Fruit fly (Drosophila melanogaster) whole organism: Measurements from ENCODE around the gene Arr2.

Source experiments
- CG8478 ChIP-seq: fragments of >200 bp; optimal IDR thresholded peaks from 2 replicates; lab custom pipeline; 2018; ENCODE audit warnings: inconsistent platforms
- Dll ChIP-seq: fragments of >200 bp; optimal IDR thresholded peaks from 2 replicates; lab custom pipeline; 2017
- EcR ChIP-seq, 2 experiments: fragments of >200 bp; optimal IDR thresholded peaks; 2 replicates each; lab custom pipeline; 2017; ENCODE audit warnings: missing biosample characterization in 2 of 2, missing genetic modification characterization in 2 of 2, missing genetic modification reagents in 2 of 2
- pan ChIP-seq: fragments of >200 bp; optimal IDR thresholded peaks from 2 replicates; lab custom pipeline; 2017
- psq ChIP-seq: fragments of >200 bp; optimal IDR thresholded peaks from 2 replicates; lab custom pipeline; 2017
- usp ChIP-seq: fragments of >200 bp; optimal IDR thresholded peaks from 2 replicates; lab custom pipeline; 2017; ENCODE audit warnings: missing biosample characterization, missing genetic modification characterization, mixed read lengths

Gene Arr2

dm6 chr3L:8648836-8649235 lies at the start of gene Arr2:
Arr2 (minus strand) TSS chr3L:8648936.
- TF ChIP-seq pan (no peak), usp (GFP tag; lab: Kevin White, UChicago) (no peak), Dll (lab: Kevin White, UChicago) (no peak), EcR (GFP tag; optimal IDR thresholded peaks at IDR 0.05; lab: Kevin White, UChicago) (no peak), CG8478 (lab: Kevin White, UChicago) (no peak), psq (no peak)

- TF ChIP-seq Dll (lab: Kevin White, UChicago) (no peak), usp (GFP tag; lab: Kevin White, UChicago) (no peak), pan (no peak), CG8478 (lab: Kevin White, UChicago) (no peak), psq (no peak), EcR (GFP tag; optimal IDR thresholded peaks at IDR 0.05; lab: Kevin White, UChicago) (no peak)
Observed at dm6 chr3L:8697862-8698261, 49.1 kb upstream of the Arr2 start.

- TF ChIP-seq EcR (GFP tag; optimal IDR thresholded peaks at IDR 0.05; lab: Kevin White, UChicago): peak; percentile 1 to 30
- TF ChIP-seq Dll (lab: Kevin White, UChicago): no peak
Observed at dm6 chr3L:8696487-8696954, 47.8 kb upstream of the Arr2 start.

- TF ChIP-seq pan (no peak), EcR (GFP tag; optimal IDR thresholded peaks at IDR 0.05; lab: Kevin White, UChicago) (no peak), CG8478 (lab: Kevin White, UChicago) (no peak), psq (no peak), Dll (lab: Kevin White, UChicago) (no peak)
Observed at dm6 chr3L:8695959-8696358, 47.2 kb upstream of the Arr2 start.

dm6 chr3L:8693558-8694502 lies 45.1 kb upstream of the Arr2 start:
- TF ChIP-seq psq (no peak), EcR (GFP tag; optimal IDR thresholded peaks at IDR 0.05; lab: Kevin White, UChicago) (no peak)

- TF ChIP-seq usp (GFP tag; lab: Kevin White, UChicago): no peak
- TF ChIP-seq Dll (lab: Kevin White, UChicago): no peak
- no peak for TF ChIP-seq pan
- TF ChIP-seq EcR (GFP tag; optimal IDR thresholded peaks at IDR 0.05; lab: Kevin White, UChicago): no peak
- no peak for TF ChIP-seq psq
- TF ChIP-seq CG8478 (lab: Kevin White, UChicago): no peak
Observed at dm6 chr3L:8691891-8692874, 43.4 kb upstream of the Arr2 start.

dm6 chr3L:8690630-8691029 lies 41.9 kb upstream of the Arr2 start:
- TF ChIP-seq usp (GFP tag; lab: Kevin White, UChicago) (no peak), Dll (lab: Kevin White, UChicago) (no peak), EcR (GFP tag; optimal IDR thresholded peaks at IDR 0.05; lab: Kevin White, UChicago) (no peak), CG8478 (lab: Kevin White, UChicago) (no peak), psq (no peak), pan (no peak)

dm6 chr3L:8689675-8690074 lies 40.9 kb upstream of the Arr2 start:
- TF ChIP-seq CG8478 (lab: Kevin White, UChicago) (no peak), EcR (GFP tag; optimal IDR thresholded peaks at IDR 0.05; lab: Kevin White, UChicago) (no peak), Dll (lab: Kevin White, UChicago) (no peak), usp (GFP tag; lab: Kevin White, UChicago) (no peak), psq (no peak), pan (no peak)

- TF ChIP-seq EcR (GFP tag; optimal IDR thresholded peaks at IDR 0.05; lab: Kevin White, UChicago) (no peak), psq (no peak), usp (GFP tag; lab: Kevin White, UChicago) (no peak), CG8478 (lab: Kevin White, UChicago) (no peak), Dll (lab: Kevin White, UChicago) (no peak), pan (peak; percentile 30)
Observed at dm6 chr3L:8688694-8689291, 40.1 kb upstream of the Arr2 start.

dm6 chr3L:8686646-8687045 lies 37.9 kb upstream of the Arr2 start:
- TF ChIP-seq pan (no peak), psq (no peak), Dll (lab: Kevin White, UChicago) (no peak), EcR (GFP tag; optimal IDR thresholded peaks at IDR 0.05; lab: Kevin White, UChicago) (no peak), CG8478 (lab: Kevin White, UChicago) (no peak), usp (GFP tag; lab: Kevin White, UChicago) (no peak)

- no peak for TF ChIP-seq usp (GFP tag; lab: Kevin White, UChicago)
- TF ChIP-seq psq: no peak
- no peak for TF ChIP-seq Dll (lab: Kevin White, UChicago)
- no peak for TF ChIP-seq EcR (GFP tag; optimal IDR thresholded peaks at IDR 0.05; lab: Kevin White, UChicago)
- TF ChIP-seq pan: no peak
- no peak for TF ChIP-seq CG8478 (lab: Kevin White, UChicago)
Observed at dm6 chr3L:8684419-8685081, 35.8 kb upstream of the Arr2 start.
